Worm (Caenorhabditis elegans): ENCODE measurements around the gene Y5H2B.3.

- TF ChIP-seq nhr-77 (tag; optimal IDR thresholded peaks at IDR 0.05) = no peak
- no peak for TF ChIP-seq dmd-4 (tag; optimal IDR thresholded peaks at IDR 0.05)
- no peak for TF ChIP-seq nhr-23 (tag; optimal IDR thresholded peaks at IDR 0.05)
- no peak for TF ChIP-seq nhr-12 (tag; optimal IDR thresholded peaks at IDR 0.05)
- TF ChIP-seq lsy-2 (tag; optimal IDR thresholded peaks at IDR 0.05) = no peak
- no peak for TF ChIP-seq unc-62 (GFP tag; optimal IDR thresholded peaks at IDR 0.05)
Measured at ce11 chrV:2200402-2200801, 12.3 kb downstream of the Y5H2B.3 start.

Measured in whole organism, L2 larva.